Worm (Caenorhabditis elegans) whole organism, L4 larva: ENCODE measurements around the gene T06E8.2.

Source experiments
- F37D6.2 ChIP-seq: sonication (generic microtip); optimal IDR thresholded peaks from 2 replicates; lab custom pipeline; 2016; ENCODE audit warnings: mild to moderate bottlenecking, missing genetic modification characterization, missing compliant biosample characterization
- Y48G9A.11 ChIP-seq: fragments of 200-800 bp; sonication (Bioruptor generic); IDR thresholded peaks from 2 replicates; pipeline ENCODE4 v1.3.6; 2022; ENCODE audit warnings: missing genetic modification reagents, missing genetic modification characterization, missing compliant biosample characterization
- Y75B8A.6 ChIP-seq: fragments of 200-800 bp; sonication (Bioruptor generic); IDR thresholded peaks from 2 replicates; pipeline ENCODE4 v1.3.6; 2022; ENCODE audit warnings: missing genetic modification reagents, missing genetic modification characterization, missing compliant biosample characterization
- ZK337.2 ChIP-seq: fragments of 200-800 bp; sonication (Bioruptor generic); IDR thresholded peaks from 2 replicates; pipeline ENCODE4 v1.3.6; 2022; ENCODE audit warnings: missing genetic modification reagents, missing genetic modification characterization, missing compliant biosample characterization
- aha-1 ChIP-seq: fragments of 150-350 bp; peaks from one replicate; lab custom pipeline; 2014; ENCODE audit warnings: missing biosample characterization, missing genetic modification characterization
- ama-1 ChIP-seq: fragments of 150-350 bp; optimal IDR thresholded peaks from 2 replicates; lab custom pipeline; 2014; ENCODE audit warnings: inconsistent platforms, mixed read lengths
- attf-4 ChIP-seq: sonication (generic microtip); optimal IDR thresholded peaks from 3 replicates; lab custom pipeline; 2017; ENCODE audit warnings: missing biosample characterization, missing genetic modification characterization
- ceh-32 ChIP-seq: sonication (generic microtip); optimal IDR thresholded peaks from 2 replicates; lab custom pipeline; 2016; ENCODE audit warnings: mild to moderate bottlenecking, missing genetic modification characterization, missing compliant biosample characterization; ENCODE audit not compliant: poor library complexity
- ceh-62 ChIP-seq: sonication (generic microtip); optimal IDR thresholded peaks from 2 replicates; lab custom pipeline; 2017; ENCODE audit warnings: missing biosample characterization, missing genetic modification characterization
- ceh-82 ChIP-seq: sonication (generic microtip); optimal IDR thresholded peaks from 2 replicates; lab custom pipeline; 2017; ENCODE audit warnings: missing biosample characterization, missing genetic modification characterization
- ces-1 ChIP-seq: fragments of 150-350 bp; sonication (generic microtip); optimal IDR thresholded peaks from 4 replicates; lab custom pipeline; 2014; ENCODE audit warnings: missing biosample characterization, missing genetic modification reagents, missing genetic modification characterization
- cey-2 ChIP-seq: sonication (generic microtip); optimal IDR thresholded peaks from 3 replicates; lab custom pipeline; 2017; ENCODE audit warnings: missing genetic modification characterization, mild to moderate bottlenecking, missing compliant biosample characterization, antibody characterized with exemption, borderline replicate concordance; ENCODE audit not compliant: insufficient read depth
- daf-16 ChIP-seq, 3 experiments: sonication (generic microtip); optimal IDR thresholded peaks; 2 replicates each; lab custom pipeline; 2016 to 2017; ENCODE audit warnings: missing genetic modification characterization in 3 of 3, missing genetic modification reagents in 3 of 3, mild to moderate bottlenecking in 2 of 3, missing compliant biosample characterization in 2 of 3, missing biosample characterization in 1 of 3, moderate library complexity in 1 of 3
- daf-8 ChIP-seq: fragments of 200-800 bp; sonication (Bioruptor generic); IDR thresholded peaks from 2 replicates; pipeline ENCODE4 v1.3.6; 2022; ENCODE audit warnings: missing genetic modification characterization, missing compliant biosample characterization
- dmd-8 ChIP-seq: fragments of 200-800 bp; sonication (Bioruptor generic); IDR thresholded peaks from 2 replicates; pipeline ENCODE4 v1.3.6; 2022; ENCODE audit warnings: missing genetic modification characterization, missing compliant biosample characterization
- duxl-1 ChIP-seq: sonication (generic microtip); optimal IDR thresholded peaks from 2 replicates; lab custom pipeline; 2016; ENCODE audit warnings: mild to moderate bottlenecking, missing genetic modification characterization, moderate library complexity, missing compliant biosample characterization; ENCODE audit not compliant: poor library complexity
- egl-43 ChIP-seq: fragments of 200-800 bp; sonication (Bioruptor generic); IDR thresholded peaks from 2 replicates; pipeline ENCODE4 v1.3.6; 2022; ENCODE audit warnings: missing genetic modification reagents, missing genetic modification characterization, missing compliant biosample characterization
- hif-1 ChIP-seq, 2 experiments: sonication (generic microtip); optimal IDR thresholded peaks; 2 replicates each; lab custom pipeline; 2016 to 2017; ENCODE audit warnings: missing compliant biosample characterization in 2 of 2, missing genetic modification characterization in 2 of 2, missing genetic modification reagents in 2 of 2, missing genotype in 2 of 2, mild to moderate bottlenecking in 1 of 2
- hlh-11 ChIP-seq: fragments of 200-800 bp; sonication (Bioruptor generic); optimal IDR thresholded peaks from 2 replicates; lab custom pipeline; 2018; ENCODE audit warnings: mild to moderate bottlenecking, missing genetic modification characterization, missing compliant biosample characterization
- jun-1 ChIP-seq: fragments of 150-350 bp; optimal IDR thresholded peaks from 2 replicates; lab custom pipeline; 2014; ENCODE audit warnings: missing biosample characterization, missing genetic modification reagents, missing genetic modification characterization
- lin-15B ChIP-seq: fragments of 150-350 bp; sonication (generic microtip); optimal IDR thresholded peaks from 3 replicates; lab custom pipeline; 2014; ENCODE audit warnings: missing biosample characterization, missing genetic modification characterization
- lsy-2 ChIP-seq, 2 experiments: fragments of 150-350 bp in 1 of 2; sonication (generic microtip) in 1 of 2; optimal IDR thresholded peaks; 2 replicates each; lab custom pipeline; 2014 to 2017; ENCODE audit warnings: missing biosample characterization in 2 of 2, missing genetic modification characterization in 2 of 2
- mep-1 ChIP-seq: fragments of 150-350 bp; sonication (generic microtip); optimal IDR thresholded peaks from 3 replicates; lab custom pipeline; 2014; ENCODE audit warnings: missing biosample characterization, missing genetic modification characterization
- nhr-28 ChIP-seq: fragments of 150-350 bp; optimal IDR thresholded peaks from 2 replicates; lab custom pipeline; 2014; ENCODE audit warnings: missing biosample characterization, missing genetic modification characterization
- nhr-42 ChIP-seq: fragments of 200-800 bp; sonication (Bioruptor generic); IDR thresholded peaks from 2 replicates; pipeline ENCODE4 v1.3.6; 2022; ENCODE audit warnings: missing genetic modification characterization, missing compliant biosample characterization
- nhr-6 ChIP-seq: fragments of 150-350 bp; optimal IDR thresholded peaks from 2 replicates; lab custom pipeline; 2014; ENCODE audit warnings: missing biosample characterization, missing genetic modification characterization
- snpc-4 ChIP-seq: fragments of 150-350 bp; optimal IDR thresholded peaks from 2 replicates; lab custom pipeline; 2014; ENCODE audit warnings: missing biosample characterization, missing genetic modification characterization
- unc-39 ChIP-seq: sonication (generic microtip); optimal IDR thresholded peaks from 2 replicates; lab custom pipeline; 2017; ENCODE audit warnings: missing biosample characterization, missing genetic modification characterization
- unc-62 ChIP-seq, 3 experiments: fragments of 150-350 bp in 1 of 3; sonication (generic microtip); optimal IDR thresholded peaks in 2 of 3; peaks in 1 of 3; 1 replicate in 1 of 3; 2 replicates in 2 of 3; lab custom pipeline; 2014 to 2017; ENCODE audit warnings: missing biosample characterization in 3 of 3, missing genetic modification characterization in 3 of 3, missing genetic modification reagents in 3 of 3, missing genotype in 1 of 3
- zag-1 ChIP-seq: fragments of 150-350 bp; optimal IDR thresholded peaks from 2 replicates; lab custom pipeline; 2014; ENCODE audit warnings: missing biosample characterization, missing genetic modification characterization
- zfp-2 ChIP-seq: sonication (generic microtip); optimal IDR thresholded peaks from 2 replicates; lab custom pipeline; 2016; ENCODE audit warnings: mild to moderate bottlenecking, missing genetic modification characterization, missing compliant biosample characterization
- ztf-7 ChIP-seq: fragments of 150-350 bp; optimal IDR thresholded peaks from 2 replicates; lab custom pipeline; 2014; ENCODE audit warnings: missing biosample characterization, missing genetic modification characterization

T06E8.2 gene

ce11 chrV:10070541-10070940, 34.3 kb upstream of the T06E8.2 start, which contains the start of gene nhr-192:
TSS of gene nhr-192 (minus strand) at chrV:10070641.
- TF ChIP-seq snpc-4 (no peak), unc-62 (GFP tag; optimal IDR thresholded peaks at IDR 0.05 in 1 of 2; lab: Kevin White, UChicago) (peak in 1 of 2 experiments; percentile 58), unc-62 (tag; optimal IDR thresholded peaks at IDR 0.05; lab: Kevin White, UChicago) (no peak), ceh-82 (tag; lab: Kevin White, UChicago) (no peak), nhr-28 (tag; lab: Kevin White, UChicago) (no peak)
- TF ChIP-seq, all 104 proteins: peak for 1

- TF ChIP-seq unc-62 (GFP tag; optimal IDR thresholded peaks at IDR 0.05 in 1 of 2; lab: Kevin White, UChicago) (no peak), unc-62 (tag; optimal IDR thresholded peaks at IDR 0.05; lab: Kevin White, UChicago) (no peak), duxl-1 (no peak), cey-2 (tag; lab: Kevin White, UChicago) (no peak)
These were observed 30.6 kb upstream of the T06E8.2 start, which contains the start of gene npr-39 for ce11 chrV:10066769-10067168. TSS of gene npr-39 (plus strand) at chrV:10067069.

- TF ChIP-seq unc-39 (tag; lab: Kevin White, UChicago), result no peak
- TF ChIP-seq nhr-6 (tag; lab: Kevin White, UChicago), result no peak
- TF ChIP-seq Y48G9A.11, result no peak
- no peak for TF ChIP-seq nhr-42 (GFP tag; lab: Robert Waterston, UW)
- no peak for TF ChIP-seq jun-1 (tag; lab: Kevin White, UChicago)
- no peak for TF ChIP-seq hif-1 (tag; optimal IDR thresholded peaks at IDR 0.05; lab: Kevin White, UChicago)
- TF ChIP-seq attf-4 (tag; lab: Kevin White, UChicago), result no peak
- peak in 1 of 2 experiments; percentile 4 for TF ChIP-seq unc-62 (GFP tag; optimal IDR thresholded peaks at IDR 0.05 in 1 of 2; lab: Kevin White, UChicago)
- no peak for TF ChIP-seq unc-62 (tag; optimal IDR thresholded peaks at IDR 0.05; lab: Kevin White, UChicago)
These were observed 29.5 kb upstream of the T06E8.2 start for ce11 chrV:10065679-10066078.

ce11 chrV:10064221-10064620, 28.0 kb upstream of the T06E8.2 start, which contains the start of gene fipr-13:
TSS of gene fipr-13 (plus strand) at chrV:10064521.
- no peak for TF ChIP-seq ces-1
- TF ChIP-seq dmd-8 (GFP tag; lab: Robert Waterston, UW), result no peak
- no peak for TF ChIP-seq ZK337.2 (GFP tag; lab: Robert Waterston, UW)
- TF ChIP-seq daf-8 (GFP tag; lab: Robert Waterston, UW), result no peak
- TF ChIP-seq mep-1, result no peak
- no peak for TF ChIP-seq hlh-11 (tag; lab: Kevin White, UChicago)

- TF ChIP-seq ceh-32 (tag; lab: Kevin White, UChicago), result no peak
- TF ChIP-seq aha-1 (tag; lab: Kevin White, UChicago), result peak; percentile 2
- no peak for TF ChIP-seq Y48G9A.11
- TF ChIP-seq lin-15B (tag; lab: Kevin White, UChicago), result no peak
- peak in 1 of 2 experiments; percentile 52 for TF ChIP-seq daf-16 (GFP tag; optimal IDR thresholded peaks at IDR 0.05; lab: Kevin White, UChicago)
- TF ChIP-seq daf-16 (tag; optimal IDR thresholded peaks at IDR 0.05; lab: Kevin White, UChicago), result no peak
- no peak for TF ChIP-seq hlh-11 (tag; lab: Kevin White, UChicago)
- TF ChIP-seq, all 104 proteins: peak for 2
These were observed 23.8 kb upstream of the T06E8.2 start for ce11 chrV:10060039-10060438.

ce11 chrV:10058748-10059147, 22.5 kb upstream of the T06E8.2 start:
- TF ChIP-seq F37D6.2 (tag; lab: Kevin White, UChicago), result no peak
- TF ChIP-seq unc-62 (GFP tag; optimal IDR thresholded peaks at IDR 0.05 in 1 of 2; lab: Kevin White, UChicago), result peak in 1 of 2 experiments; percentile 75
- no peak for TF ChIP-seq unc-62 (tag; optimal IDR thresholded peaks at IDR 0.05; lab: Kevin White, UChicago)
- TF ChIP-seq, all 104 proteins: peak for 1

ce11 chrV:10054872-10055271, 18.7 kb upstream of the T06E8.2 start, which contains the start of gene yif-1:
TSS of gene yif-1 (minus strand) at chrV:10054913.
- TF ChIP-seq Y75B8A.6 (GFP tag; lab: Robert Waterston, UW) (no peak), ces-1 (peak; percentile 15), mep-1 (no peak), ama-1 (lab: Kevin White, UChicago) (no peak), zag-1 (tag; lab: Kevin White, UChicago) (no peak), ceh-62 (tag; lab: Kevin White, UChicago) (no peak), zfp-2 (no peak), egl-43 (no peak), lsy-2 (tag; optimal IDR thresholded peaks at IDR 0.05; lab: Kevin White, UChicago) (peak in 1 of 2 experiments; percentile 84), ztf-7 (no peak)
